Worm (Caenorhabditis elegans) whole organism, L4/young adult: ENCODE data around the gene zipt-2.3.

Source experiments
- W03F9.2 ChIP-seq: fragments of 150-350 bp; optimal IDR thresholded peaks from 2 replicates; lab custom pipeline; 2014; ENCODE audit warnings: missing biosample characterization, missing genetic modification characterization
- dao-5 ChIP-seq: sonication (generic microtip); optimal IDR thresholded peaks from 2 replicates; lab custom pipeline; 2016; ENCODE audit warnings: missing genotype, missing genetic modification characterization, moderate library complexity, missing compliant biosample characterization
- him-1 ChIP-seq: sonication (generic microtip); optimal IDR thresholded peaks from 2 replicates; lab custom pipeline; 2016; ENCODE audit warnings: missing genotype, missing genetic modification reagents, missing genetic modification characterization, missing compliant biosample characterization

zipt-2.3 gene

ce11 chrII:13715733-13716132, at the start of gene zipt-2.3:
Gene zipt-2.3 (minus strand): TSS chrII:13715879.
- no peak for TF ChIP-seq dao-5
- no peak for TF ChIP-seq W03F9.2 (tag; lab: Kevin White, UChicago)
- TF ChIP-seq him-1 (tag; lab: Kevin White, UChicago), result no peak

- TF ChIP-seq him-1 (tag; lab: Kevin White, UChicago) (no peak), W03F9.2 (tag; lab: Kevin White, UChicago) (no peak), dao-5 (no peak)
Observed at ce11 chrII:13763009-13763468, 47.4 kb upstream of the zipt-2.3 start, which contains the start of gene arrd-11. Gene arrd-11 (plus strand): TSS chrII:13763418.

ce11 chrII:13758108-13758507, 42.4 kb upstream of the zipt-2.3 start, which contains the start of gene arrd-13:
Gene arrd-13 (plus strand): TSS chrII:13758408.
- TF ChIP-seq W03F9.2 (tag; lab: Kevin White, UChicago), result no peak
- no peak for TF ChIP-seq him-1 (tag; lab: Kevin White, UChicago)
- no peak for TF ChIP-seq dao-5

ce11 chrII:13756232-13756631, 40.6 kb upstream of the zipt-2.3 start:
- TF ChIP-seq dao-5 (no peak), W03F9.2 (tag; lab: Kevin White, UChicago) (no peak)

ce11 chrII:13752016-13752415, 36.3 kb upstream of the zipt-2.3 start, which contains the start of gene arrd-14:
Gene arrd-14 (plus strand): TSS chrII:13752316.
- TF ChIP-seq W03F9.2 (tag; lab: Kevin White, UChicago) (no peak), dao-5 (no peak), him-1 (tag; lab: Kevin White, UChicago) (no peak)

ce11 chrII:13751030-13751429, 35.4 kb upstream of the zipt-2.3 start:
- TF ChIP-seq W03F9.2 (tag; lab: Kevin White, UChicago), result no peak
- no peak for TF ChIP-seq him-1 (tag; lab: Kevin White, UChicago)
- TF ChIP-seq dao-5, result no peak

- no peak for TF ChIP-seq him-1 (tag; lab: Kevin White, UChicago)
- TF ChIP-seq dao-5, result no peak
- TF ChIP-seq W03F9.2 (tag; lab: Kevin White, UChicago), result no peak
Observed at ce11 chrII:13750128-13750527, 34.4 kb upstream of the zipt-2.3 start.

DNA sequence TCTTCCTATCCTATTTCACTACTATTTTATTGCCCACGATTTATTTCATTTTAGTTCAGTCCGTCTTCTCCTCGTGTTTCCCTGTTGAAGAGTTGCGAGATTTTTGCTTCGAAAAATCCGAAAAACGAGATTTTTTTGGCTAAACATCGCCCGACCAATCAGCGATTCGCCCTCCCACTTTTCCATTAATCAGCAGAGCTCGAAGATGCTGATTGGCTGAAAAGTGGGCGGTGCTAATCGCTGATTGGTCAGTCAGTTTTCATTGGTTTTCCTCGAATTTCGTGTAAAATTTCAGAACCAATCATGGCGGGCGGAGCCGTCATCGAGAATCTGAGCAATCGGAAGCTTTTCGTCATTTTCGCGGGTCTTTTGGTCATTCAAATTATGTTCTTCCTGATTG, 25.8 kb upstream of the zipt-2.3 start, which contains the start of gene mig-14:
TSS of gene mig-14 (plus strand) at position 290 of the 400 bp plus-strand sequence.
- no peak for TF ChIP-seq W03F9.2 (tag; lab: Kevin White, UChicago)
- no peak for TF ChIP-seq him-1 (tag; lab: Kevin White, UChicago)
- no peak for TF ChIP-seq dao-5

DNA sequence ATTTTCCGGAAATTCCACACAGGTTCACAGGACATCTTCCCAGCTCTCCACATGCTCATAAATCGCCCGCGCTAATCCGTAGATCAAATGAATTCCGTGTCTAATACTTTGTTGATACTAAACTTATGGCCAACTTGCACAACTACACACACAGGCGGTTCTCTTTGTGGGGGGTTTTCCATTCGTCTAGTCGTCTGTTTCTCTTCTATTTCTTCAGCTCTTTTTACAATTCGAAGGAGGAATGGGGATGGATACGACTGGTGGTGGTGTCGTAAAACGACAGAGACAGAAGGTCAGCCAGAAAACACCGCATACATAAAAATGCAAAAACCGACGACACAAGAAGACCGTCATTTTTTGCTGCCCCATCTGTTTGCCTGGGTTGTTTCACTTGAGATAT, 23.7 kb upstream of the zipt-2.3 start:
- TF ChIP-seq dao-5, result no peak
- no peak for TF ChIP-seq him-1 (tag; lab: Kevin White, UChicago)
- no peak for TF ChIP-seq W03F9.2 (tag; lab: Kevin White, UChicago)

DNA sequence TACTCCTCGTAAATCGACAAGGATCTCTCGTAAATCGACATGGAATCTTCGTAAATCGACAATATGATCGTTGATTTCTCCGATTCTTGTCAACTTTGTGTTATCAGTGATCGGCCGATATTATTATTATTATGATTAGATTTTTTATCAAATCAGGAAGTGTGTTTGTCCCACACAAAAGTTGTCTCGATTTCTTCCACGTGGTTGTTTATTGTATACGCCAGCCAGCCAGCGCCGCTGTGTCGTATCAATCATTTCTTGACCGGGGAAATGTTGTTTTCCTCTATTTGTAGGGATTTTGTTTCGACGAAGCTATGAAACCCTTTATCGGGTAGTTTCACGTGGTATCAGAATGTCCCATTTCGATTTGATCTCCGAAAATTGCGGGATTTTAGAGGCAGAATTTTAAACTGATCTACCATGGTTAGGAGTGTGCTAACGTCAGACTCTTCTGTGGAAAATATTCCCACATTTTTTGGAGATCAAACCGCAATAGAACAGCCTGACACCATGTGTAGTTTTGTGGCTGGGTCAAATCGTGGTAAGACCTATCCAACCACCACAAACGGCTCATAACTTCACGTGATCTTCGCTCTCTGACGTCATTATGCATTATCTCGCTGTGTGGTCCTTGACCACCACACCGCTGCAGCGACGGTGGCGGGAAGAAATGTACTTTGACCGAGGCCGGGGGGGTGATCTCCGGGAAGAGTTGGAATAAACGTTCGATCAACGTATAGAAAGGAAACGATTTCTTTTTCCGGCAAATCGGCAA, 22.3 kb upstream of the zipt-2.3 start:
- TF ChIP-seq W03F9.2 (tag; lab: Kevin White, UChicago), result no peak

DNA sequence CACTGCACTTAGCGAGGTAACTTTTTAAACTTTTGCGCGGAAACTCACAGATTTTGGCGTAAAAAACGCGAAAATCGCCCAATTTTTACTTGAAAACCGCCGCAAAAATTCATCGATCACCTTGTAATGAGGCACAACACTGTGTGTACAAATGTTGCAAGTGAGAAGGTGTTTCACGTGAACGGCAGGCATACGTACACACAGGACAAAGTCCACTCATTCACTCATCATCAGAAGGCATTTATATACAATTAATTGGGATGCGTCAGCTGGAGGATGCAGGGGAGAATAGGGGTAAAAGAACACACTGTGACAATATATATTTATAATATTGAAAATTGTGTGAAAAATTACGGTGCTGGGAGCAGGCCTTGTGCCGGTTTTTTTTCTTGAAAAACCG, 21.2 kb upstream of the zipt-2.3 start:
- TF ChIP-seq dao-5 (no peak), him-1 (tag; lab: Kevin White, UChicago) (no peak), W03F9.2 (tag; lab: Kevin White, UChicago) (no peak)

ce11 chrII:13736089-13736488, 20.4 kb upstream of the zipt-2.3 start, which contains the start of gene R06B9.5:
Gene R06B9.5 (plus strand): TSS chrII:13736320.
- TF ChIP-seq dao-5 (no peak), him-1 (tag; lab: Kevin White, UChicago) (no peak), W03F9.2 (tag; lab: Kevin White, UChicago) (no peak)

- TF ChIP-seq dao-5, result no peak
- TF ChIP-seq him-1 (tag; lab: Kevin White, UChicago), result no peak
- TF ChIP-seq W03F9.2 (tag; lab: Kevin White, UChicago), result no peak
Observed at ce11 chrII:13732577-13732976, 16.9 kb upstream of the zipt-2.3 start.

DNA sequence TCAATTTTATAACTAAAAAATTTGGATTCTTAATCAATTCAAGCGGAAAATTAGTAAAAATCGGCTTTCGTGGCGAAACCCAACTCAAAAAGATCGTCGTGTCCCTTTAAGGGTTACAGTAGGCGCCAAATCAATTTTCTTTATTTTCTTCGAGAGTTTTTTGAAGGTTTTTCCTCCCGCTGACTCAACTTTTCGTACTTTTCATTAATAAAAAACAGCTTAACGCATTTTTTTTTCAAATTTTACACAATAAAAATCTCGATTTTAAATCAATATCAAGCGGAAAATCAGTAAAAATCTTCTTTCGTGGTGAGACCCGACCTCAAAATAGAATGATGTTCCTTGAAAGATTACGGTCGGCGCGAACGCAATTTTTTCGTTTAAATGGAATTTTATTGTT, 16.5 kb upstream of the zipt-2.3 start:
- TF ChIP-seq dao-5, result no peak
- peak; percentile 13 for TF ChIP-seq W03F9.2 (tag; lab: Kevin White, UChicago)
- no peak for TF ChIP-seq him-1 (tag; lab: Kevin White, UChicago)
